Worm (Caenorhabditis elegans) whole organism, L4 larva: ENCODE results near the gene npax-3.

ENCODE experiments used
- aly-2 ChIP-seq: sonication (generic microtip); optimal IDR thresholded peaks from 2 replicates; lab custom pipeline; 2018; ENCODE audit warnings: missing biosample characterization, missing genetic modification characterization
- dmd-9 ChIP-seq: fragments of 200-800 bp; sonication (Bioruptor generic); IDR thresholded peaks from 2 replicates; pipeline ENCODE4 v1.3.6; 2022; ENCODE audit warnings: missing genetic modification reagents, missing genetic modification characterization, missing compliant biosample characterization
- nhr-10 ChIP-seq: fragments of 150-350 bp; optimal IDR thresholded peaks from 2 replicates; lab custom pipeline; 2014; ENCODE audit warnings: missing biosample characterization, missing genetic modification characterization
- nhr-25 ChIP-seq: sonication (generic microtip); optimal IDR thresholded peaks from 2 replicates; lab custom pipeline; 2017; ENCODE audit warnings: missing genetic modification characterization, mild to moderate bottlenecking, missing compliant biosample characterization, antibody characterized with exemption, moderate library complexity, borderline replicate concordance; ENCODE audit not compliant: insufficient read depth

- TF ChIP-seq nhr-25 (tag; lab: Kevin White, UChicago) (peak; percentile 92), nhr-10 (peak; percentile 88), aly-2 (tag; lab: Kevin White, UChicago) (no peak), dmd-9 (GFP tag; lab: Robert Waterston, UW) (no peak)
Measured at ce11 chrIV:10821672-10822304, 6.2 kb downstream of the npax-3 start.
